Worm (Caenorhabditis elegans): ENCODE data around the gene cest-28.

The cest-28 gene

ce11 chrV:6691813-6692351 lies 22.3 kb downstream of the cest-28 start, which contains the start of gene mtl-1:
TSS of gene mtl-1 (minus strand) at chrV:6691863.
- TF ChIP-seq ham-2 (GFP tag; optimal IDR thresholded peaks at IDR 0.05) (no peak), ceh-39 (tag; optimal IDR thresholded peaks at IDR 0.05) (no peak), lin-32 (GFP tag; optimal IDR thresholded peaks at IDR 0.05) (no peak), nhr-237 (tag; optimal IDR thresholded peaks at IDR 0.05) (no peak), lsy-2 (tag; optimal IDR thresholded peaks at IDR 0.05) (no peak), mep-1 (tag; optimal IDR thresholded peaks at IDR 0.05) (no peak), unc-62 (GFP tag; optimal IDR thresholded peaks at IDR 0.05) (no peak), unc-39 (tag; optimal IDR thresholded peaks at IDR 0.05) (no peak), unc-120 (tag; optimal IDR thresholded peaks at IDR 0.05; ENCODE audit: poor library complexity, severe bottlenecking) (no peak), sem-2 (GFP tag; optimal IDR thresholded peaks at IDR 0.05) (no peak), ceh-43 (GFP tag; optimal IDR thresholded peaks at IDR 0.05) (no peak), blmp-1 (tag; optimal IDR thresholded peaks at IDR 0.05) (no peak)

DNA sequence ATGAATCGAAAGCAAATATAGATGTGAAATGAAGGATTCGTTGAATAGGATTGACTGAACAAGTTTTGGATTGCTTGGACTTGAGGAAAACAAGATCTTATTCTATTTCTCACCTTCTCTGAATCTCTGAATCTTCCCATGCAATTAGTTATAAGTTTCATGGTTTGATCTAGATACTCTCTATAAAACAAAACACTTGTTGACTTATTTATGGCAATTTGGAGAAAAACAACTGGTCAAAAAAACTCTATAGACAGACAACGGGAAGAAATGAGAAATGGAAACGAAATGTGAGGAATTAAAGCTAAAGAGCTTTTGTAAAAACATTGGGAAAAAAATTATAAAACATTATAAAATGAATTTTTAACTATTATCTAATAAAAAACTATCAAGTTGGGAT lies 25.0 kb downstream of the cest-28 start, which contains the start of gene W02F12.8:
TSS of gene W02F12.8 (minus strand) at position 101 of the 400 bp plus-strand sequence.
- TF ChIP-seq elt-1 (tag; optimal IDR thresholded peaks at IDR 0.05; ENCODE audit: borderline replicate concordance, insufficient read depth) (no peak), zip-8 (tag; optimal IDR thresholded peaks at IDR 0.05) (no peak), sem-2 (GFP tag; optimal IDR thresholded peaks at IDR 0.05) (no peak), sptf-1 (tag; optimal IDR thresholded peaks at IDR 0.05) (no peak), drap-1 (GFP tag; optimal IDR thresholded peaks at IDR 0.05) (no peak), ceh-43 (GFP tag; optimal IDR thresholded peaks at IDR 0.05) (no peak), cnd-1 (tag; optimal IDR thresholded peaks at IDR 0.05) (no peak), elt-3 (tag; optimal IDR thresholded peaks at IDR 0.05) (no peak), M03D4.4 (tag; optimal IDR thresholded peaks at IDR 0.05) (no peak), unc-120 (tag; optimal IDR thresholded peaks at IDR 0.05; ENCODE audit: poor library complexity, severe bottlenecking) (no peak)

DNA sequence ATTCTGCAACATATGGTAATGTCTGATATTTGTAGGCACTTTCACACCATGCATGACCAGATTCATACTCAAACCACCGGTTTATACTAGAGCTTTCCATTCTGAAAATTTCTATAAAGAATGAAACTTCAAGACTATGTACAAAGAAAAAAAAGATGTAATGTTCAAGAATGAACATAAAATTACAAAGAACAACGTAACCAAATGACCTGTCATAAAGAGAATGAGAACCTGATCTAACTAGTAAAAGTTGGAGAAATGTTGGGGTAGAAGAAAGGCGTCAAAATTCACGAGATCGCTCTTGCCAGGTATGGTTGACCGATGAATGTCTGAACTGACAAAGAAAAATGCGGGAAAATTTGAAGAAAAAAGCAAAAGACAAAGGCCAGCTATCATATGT lies 27.9 kb downstream of the cest-28 start, which contains the start of gene W02F12.2:
TSS of gene W02F12.2 (minus strand) at position 101 of the 400 bp plus-strand sequence.
- TF ChIP-seq blmp-1 (tag; optimal IDR thresholded peaks at IDR 0.05) (no peak), sptf-1 (tag; optimal IDR thresholded peaks at IDR 0.05) (no peak), ces-1 (GFP tag; optimal IDR thresholded peaks at IDR 0.05) (no peak)

DNA sequence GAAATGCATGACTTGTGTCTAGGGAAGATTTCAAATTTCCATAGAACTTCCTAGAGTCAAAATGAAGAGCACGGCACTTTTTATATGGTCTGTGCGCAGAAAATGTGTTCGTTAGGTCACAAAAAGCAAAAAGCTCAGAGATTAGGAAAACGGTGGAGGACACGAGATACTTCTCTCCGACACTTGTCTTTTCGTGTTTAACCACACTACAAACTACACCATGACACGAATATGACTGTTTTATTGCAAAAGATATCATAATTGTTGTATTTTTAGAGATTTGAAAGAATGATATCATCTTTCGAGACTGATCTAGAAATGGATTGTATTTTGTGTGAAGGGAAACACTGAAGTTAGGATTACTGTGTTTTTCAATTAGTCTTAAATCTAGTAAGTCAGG lies 29.4 kb downstream of the cest-28 start:
- no peak for TF ChIP-seq snpc-4 (tag; optimal IDR thresholded peaks at IDR 0.05)
- no peak for TF ChIP-seq mab-5 (tag; optimal IDR thresholded peaks at IDR 0.05)
- TF ChIP-seq ham-2 (GFP tag; optimal IDR thresholded peaks at IDR 0.05), result no peak
- TF ChIP-seq nhr-2 (tag; optimal IDR thresholded peaks at IDR 0.05), result no peak
- no peak for TF ChIP-seq elt-1 (tag; optimal IDR thresholded peaks at IDR 0.05; ENCODE audit: borderline replicate concordance, insufficient read depth)
- no peak for TF ChIP-seq ceh-43 (GFP tag; optimal IDR thresholded peaks at IDR 0.05)
- TF ChIP-seq blmp-1 (tag; optimal IDR thresholded peaks at IDR 0.05), result no peak
- no peak for TF ChIP-seq mep-1 (tag; optimal IDR thresholded peaks at IDR 0.05)
- no peak for TF ChIP-seq elt-3 (tag; optimal IDR thresholded peaks at IDR 0.05)
- no peak for TF ChIP-seq drap-1 (GFP tag; optimal IDR thresholded peaks at IDR 0.05)

ce11 chrV:6699833-6700232 lies 30.2 kb downstream of the cest-28 start:
- TF ChIP-seq blmp-1 (tag; optimal IDR thresholded peaks at IDR 0.05), result peak; percentile 82
- no peak for TF ChIP-seq unc-62 (GFP tag; optimal IDR thresholded peaks at IDR 0.05)

DNA sequence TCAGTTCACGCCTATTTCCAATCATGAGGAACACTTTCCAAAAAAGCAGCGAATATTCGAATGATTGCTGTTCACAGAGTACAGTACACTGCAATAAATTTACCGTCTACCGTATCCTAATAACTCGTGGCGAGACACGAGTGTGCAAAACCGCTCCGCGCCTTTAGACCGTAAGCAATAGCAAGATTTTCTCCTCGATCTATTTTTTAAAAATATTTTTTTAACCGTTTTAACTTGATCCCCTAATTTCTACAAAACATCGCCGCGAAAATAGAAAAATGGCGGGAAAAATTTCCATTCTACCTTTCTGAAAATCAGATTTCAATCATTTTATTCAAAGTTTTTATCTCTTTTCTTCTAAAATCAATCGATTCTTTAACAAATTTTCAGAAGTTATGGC lies 33.1 kb downstream of the cest-28 start, which contains the start of gene era-1:
TSS of gene era-1 (plus strand) at position 366 of the 400 bp plus-strand sequence.
- no peak for TF ChIP-seq unc-62 (GFP tag; optimal IDR thresholded peaks at IDR 0.05)
- TF ChIP-seq cnd-1 (tag; optimal IDR thresholded peaks at IDR 0.05), result no peak
- no peak for TF ChIP-seq ces-1 (GFP tag; optimal IDR thresholded peaks at IDR 0.05)
- no peak for TF ChIP-seq snpc-4 (tag; optimal IDR thresholded peaks at IDR 0.05)
- TF ChIP-seq nhr-237 (tag; optimal IDR thresholded peaks at IDR 0.05), result no peak
- TF ChIP-seq hlh-1 (tag; optimal IDR thresholded peaks at IDR 0.05), result no peak
- no peak for TF ChIP-seq bed-3 (GFP tag; optimal IDR thresholded peaks at IDR 0.05)

DNA sequence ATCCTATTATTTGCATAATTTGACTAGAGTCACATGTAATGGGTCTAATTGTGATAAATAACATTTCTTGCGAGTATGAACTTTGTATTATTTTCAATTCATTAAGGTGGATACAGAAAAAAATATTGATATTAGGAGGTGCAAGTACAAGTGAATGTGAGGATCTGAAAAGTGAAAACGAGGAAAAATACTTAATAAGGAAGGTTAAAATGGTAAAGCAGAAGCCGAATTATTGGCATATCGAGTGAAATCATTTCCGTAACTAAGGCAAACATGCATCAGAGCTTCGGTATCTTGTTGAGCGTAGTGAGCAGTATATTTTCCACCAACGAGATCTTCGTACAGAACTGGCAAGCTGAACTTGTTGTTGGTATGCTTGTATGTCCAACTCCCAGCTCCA lies 34.9 kb downstream of the cest-28 start:
- TF ChIP-seq nhr-237 (tag; optimal IDR thresholded peaks at IDR 0.05), result no peak
- TF ChIP-seq ceh-83 (GFP tag; optimal IDR thresholded peaks at IDR 0.05), result no peak
- TF ChIP-seq lsy-2 (tag; optimal IDR thresholded peaks at IDR 0.05), result no peak
- no peak for TF ChIP-seq ceh-39 (tag; optimal IDR thresholded peaks at IDR 0.05)
- no peak for TF ChIP-seq unc-120 (tag; optimal IDR thresholded peaks at IDR 0.05; ENCODE audit: poor library complexity, severe bottlenecking)
- no peak for TF ChIP-seq elt-3 (tag; optimal IDR thresholded peaks at IDR 0.05)
- TF ChIP-seq ztf-11 (tag; optimal IDR thresholded peaks at IDR 0.05), result no peak
- no peak for TF ChIP-seq nhr-2 (tag; optimal IDR thresholded peaks at IDR 0.05)
- TF ChIP-seq blmp-1 (tag; optimal IDR thresholded peaks at IDR 0.05), result no peak
- TF ChIP-seq ham-2 (GFP tag; optimal IDR thresholded peaks at IDR 0.05), result no peak
- no peak for TF ChIP-seq unc-62 (GFP tag; optimal IDR thresholded peaks at IDR 0.05)
- TF ChIP-seq nhr-28 (tag; optimal IDR thresholded peaks at IDR 0.05), result no peak

Data from whole organism, mixed stage, embryonic.